Worm (Caenorhabditis elegans): ENCODE data around the gene F08H9.2.

- TF ChIP-seq dpl-1 (GFP tag; optimal IDR thresholded peaks at IDR 0.05) (no peak), mdl-1 (tag; optimal IDR thresholded peaks at IDR 0.05) (no peak), pha-4 (GFP tag; IDR thresholded peaks at IDR 0.05) (no peak), pha-4 (tag; optimal IDR thresholded peaks at IDR 0.05) (no peak), ces-1 (GFP tag; optimal IDR thresholded peaks at IDR 0.05) (no peak), ama-1 (optimal IDR thresholded peaks at IDR 0.05) (no peak), fkh-10 (GFP tag; optimal IDR thresholded peaks at IDR 0.05) (no peak), ztf-11 (tag; optimal IDR thresholded peaks at IDR 0.05) (no peak), fos-1 (tag; optimal IDR thresholded peaks at IDR 0.05) (no peak), madf-9 (GFP tag; conservative IDR thresholded peaks at IDR 0.05) (no peak)
Measured at ce11 chrV:14460122-14460521, 343 bp upstream of the F08H9.2 start.
